Worm (Caenorhabditis elegans) whole organism, L1 larva: ENCODE measurements around the gene fip-4.
A peak's percentile ranks its signal among the peaks of the same experiment; 100 is the strongest.

Source experiments
- C04F5.9 ChIP-seq: sonication (generic microtip); optimal IDR thresholded peaks from 2 replicates; lab custom pipeline; 2016; ENCODE audit warnings: missing genetic modification characterization, missing compliant biosample characterization
- C16A3.4 ChIP-seq: fragments of 150-350 bp; optimal IDR thresholded peaks from 2 replicates; lab custom pipeline; 2014; ENCODE audit warnings: missing biosample characterization, missing genetic modification characterization
- C34B4.2 ChIP-seq: sonication (generic microtip); optimal IDR thresholded peaks from 2 replicates; lab custom pipeline; 2017; ENCODE audit warnings: mild to moderate bottlenecking, missing genetic modification characterization, missing compliant biosample characterization
- F16B12.6 ChIP-seq: fragments of 150-350 bp; optimal IDR thresholded peaks from 2 replicates; lab custom pipeline; 2014; ENCODE audit warnings: missing biosample characterization, missing genetic modification characterization
- Y116A8C.19 ChIP-seq: sonication (generic microtip); optimal IDR thresholded peaks from 2 replicates; lab custom pipeline; 2016; ENCODE audit warnings: missing compliant biosample characterization, missing genetic modification characterization, borderline replicate concordance
- alr-1 ChIP-seq: fragments of 200-800 bp; sonication (Bioruptor generic); optimal IDR thresholded peaks from 2 replicates; lab custom pipeline; 2018; ENCODE audit warnings: borderline replicate concordance, mild to moderate bottlenecking, missing genetic modification characterization, missing compliant biosample characterization
- aly-2 ChIP-seq: fragments of 150-350 bp; optimal IDR thresholded peaks from 2 replicates; lab custom pipeline; 2014; ENCODE audit warnings: missing biosample characterization, missing genetic modification characterization
- ama-1 ChIP-seq: fragments of 150-350 bp; optimal IDR thresholded peaks from 2 replicates; lab custom pipeline; 2014
- dsc-1 ChIP-seq: sonication (generic microtip); optimal IDR thresholded peaks from 2 replicates; lab custom pipeline; 2016; ENCODE audit warnings: mild to moderate bottlenecking, missing genetic modification characterization, missing compliant biosample characterization
- elt-2 ChIP-seq: sonication (generic microtip); optimal IDR thresholded peaks from 2 replicates; lab custom pipeline; 2016; ENCODE audit warnings: missing genetic modification characterization, mild to moderate bottlenecking, inconsistent platforms, missing compliant biosample characterization, missing genetic modification reagents
- fkh-10 ChIP-seq: sonication (generic microtip); optimal IDR thresholded peaks from 2 replicates; lab custom pipeline; 2017; ENCODE audit warnings: missing biosample characterization, missing genetic modification reagents, missing genetic modification characterization
- fkh-8 ChIP-seq: sonication (generic microtip); optimal IDR thresholded peaks from 2 replicates; lab custom pipeline; 2016; ENCODE audit warnings: mild to moderate bottlenecking, missing genetic modification characterization, missing compliant biosample characterization
- grh-1 ChIP-seq: fragments of 200-800 bp; sonication (Bioruptor generic); IDR thresholded peaks from 2 replicates; pipeline ENCODE4 v1.3.6; 2022; ENCODE audit warnings: missing genetic modification reagents, missing genetic modification characterization, missing compliant biosample characterization
- hlh-17 ChIP-seq: fragments of 200-800 bp; sonication (Bioruptor generic); optimal IDR thresholded peaks from 2 replicates; lab custom pipeline; 2018; ENCODE audit warnings: missing genetic modification characterization, mild to moderate bottlenecking, missing compliant biosample characterization, moderate library complexity, borderline replicate concordance
- hlh-4 ChIP-seq: sonication (generic microtip); optimal IDR thresholded peaks from 2 replicates; lab custom pipeline; 2016; ENCODE audit warnings: mild to moderate bottlenecking, missing genetic modification characterization, missing compliant biosample characterization
- hpl-2 ChIP-seq: fragments of 150-350 bp; optimal IDR thresholded peaks from 2 replicates; lab custom pipeline; 2014; ENCODE audit warnings: missing biosample characterization, missing genetic modification reagents, missing genetic modification characterization
- irx-1 ChIP-seq: sonication (generic microtip); optimal IDR thresholded peaks from 2 replicates; lab custom pipeline; 2016; ENCODE audit warnings: missing genetic modification characterization, missing compliant biosample characterization
- isw-1 ChIP-seq: fragments of 200-800 bp; sonication (Bioruptor generic); IDR thresholded peaks from 2 replicates; pipeline ENCODE4 v1.3.6; 2022; ENCODE audit warnings: missing genetic modification characterization, missing compliant biosample characterization
- lin-13 ChIP-seq: fragments of 150-350 bp; optimal IDR thresholded peaks from 2 replicates; lab custom pipeline; 2014; ENCODE audit warnings: missing biosample characterization, missing genetic modification reagents, missing genetic modification characterization
- lin-14 ChIP-seq: fragments of 200-800 bp; sonication (Bioruptor generic); optimal IDR thresholded peaks from 2 replicates; lab custom pipeline; 2018; ENCODE audit warnings: mild to moderate bottlenecking, missing genetic modification characterization, moderate library complexity, missing compliant biosample characterization
- lin-15B ChIP-seq: fragments of 150-350 bp; sonication (generic microtip); optimal IDR thresholded peaks from 3 replicates; lab custom pipeline; 2014; ENCODE audit warnings: missing biosample characterization, missing genetic modification characterization
- lin-35 ChIP-seq, 2 experiments: fragments of 150-350 bp; optimal IDR thresholded peaks; 2 replicates each; lab custom pipeline; 2014; ENCODE audit warnings: missing biosample characterization in 2 of 2, missing genetic modification characterization in 2 of 2, missing genetic modification reagents in 2 of 2
- lin-39 ChIP-seq: fragments of 150-350 bp; optimal IDR thresholded peaks from 2 replicates; lab custom pipeline; 2014; ENCODE audit warnings: missing biosample characterization, missing genetic modification reagents, missing genetic modification characterization
- lsy-2 ChIP-seq, 2 experiments: fragments of 150-350 bp; optimal IDR thresholded peaks; 2 replicates each; lab custom pipeline; 2014; ENCODE audit warnings: missing biosample characterization in 2 of 2, missing genetic modification characterization in 2 of 2
- mab-9 ChIP-seq: fragments of 200-800 bp; sonication (Bioruptor generic); IDR thresholded peaks from 2 replicates; pipeline ENCODE4 v1.3.6; 2022; ENCODE audit warnings: missing genetic modification reagents, missing genetic modification characterization, missing compliant biosample characterization
- mdl-1 ChIP-seq, 2 experiments: fragments of 150-350 bp; optimal IDR thresholded peaks; 2 replicates each; lab custom pipeline; 2014 to 2017; ENCODE audit warnings: missing biosample characterization in 2 of 2, missing genetic modification characterization in 2 of 2, inconsistent platforms in 1 of 2
- mef-2 ChIP-seq: fragments of 150-350 bp; optimal IDR thresholded peaks from 2 replicates; lab custom pipeline; 2014; ENCODE audit warnings: missing biosample characterization, missing genetic modification characterization
- mep-1 ChIP-seq: fragments of 150-350 bp; optimal IDR thresholded peaks from 2 replicates; lab custom pipeline; 2014; ENCODE audit warnings: missing biosample characterization, missing genetic modification characterization
- nhr-11 ChIP-seq: fragments of 150-350 bp; optimal IDR thresholded peaks from 2 replicates; lab custom pipeline; 2014; ENCODE audit warnings: missing biosample characterization, missing genetic modification characterization
- nhr-19 ChIP-seq: fragments of 200-800 bp; sonication (Bioruptor generic); conservative IDR thresholded peaks from 2 replicates; pipeline ENCODE4 v1.3.6; 2022; ENCODE audit warnings: missing genetic modification characterization, missing compliant biosample characterization
- nhr-20 ChIP-seq: sonication (generic microtip); optimal IDR thresholded peaks from 2 replicates; lab custom pipeline; 2016; ENCODE audit warnings: mild to moderate bottlenecking, missing genetic modification characterization, missing compliant biosample characterization
- nhr-237 ChIP-seq: fragments of 150-350 bp; optimal IDR thresholded peaks from 2 replicates; lab custom pipeline; 2014; ENCODE audit warnings: missing biosample characterization, missing genetic modification characterization
- nhr-28 ChIP-seq: fragments of 150-350 bp; optimal IDR thresholded peaks from 2 replicates; lab custom pipeline; 2014; ENCODE audit warnings: missing biosample characterization, missing genetic modification characterization
- nhr-71 ChIP-seq: sonication (generic microtip); optimal IDR thresholded peaks from 2 replicates; lab custom pipeline; 2016; ENCODE audit warnings: mild to moderate bottlenecking, missing genetic modification characterization, moderate library complexity, missing compliant biosample characterization
- nhr-84 ChIP-seq: sonication (generic microtip); optimal IDR thresholded peaks from 2 replicates; lab custom pipeline; 2017; ENCODE audit warnings: missing biosample characterization, missing genetic modification characterization
- nhr-90 ChIP-seq: sonication (generic microtip); optimal IDR thresholded peaks from 2 replicates; lab custom pipeline; 2016; ENCODE audit warnings: mild to moderate bottlenecking, missing genetic modification characterization, missing compliant biosample characterization; ENCODE audit not compliant: poor library complexity
- pag-3 ChIP-seq: sonication (generic microtip); optimal IDR thresholded peaks from 2 replicates; lab custom pipeline; 2017; ENCODE audit warnings: missing genetic modification characterization, mild to moderate bottlenecking, missing compliant biosample characterization, antibody characterized with exemption, borderline replicate concordance; ENCODE audit not compliant: insufficient read depth
- pax-3 ChIP-seq: fragments of 200-800 bp; sonication (Bioruptor generic); optimal IDR thresholded peaks from 2 replicates; lab custom pipeline; 2018; ENCODE audit warnings: mild to moderate bottlenecking, missing genetic modification characterization, moderate library complexity, missing compliant biosample characterization
- rnt-1 ChIP-seq: sonication (generic microtip); optimal IDR thresholded peaks from 2 replicates; lab custom pipeline; 2016; ENCODE audit warnings: mild to moderate bottlenecking, missing genetic modification characterization, moderate library complexity, missing compliant biosample characterization
- skn-1 ChIP-seq: fragments of 150-350 bp; optimal IDR thresholded peaks from 2 replicates; lab custom pipeline; 2014; ENCODE audit warnings: missing biosample characterization, missing genetic modification characterization
- snpc-4 ChIP-seq: fragments of 150-350 bp; optimal IDR thresholded peaks from 2 replicates; lab custom pipeline; 2014; ENCODE audit warnings: missing biosample characterization, missing genetic modification characterization
- sox-4 ChIP-seq: sonication (generic microtip); optimal IDR thresholded peaks from 2 replicates; lab custom pipeline; 2016; ENCODE audit warnings: missing genetic modification characterization, missing compliant biosample characterization
- swsn-7 ChIP-seq: sonication (generic microtip); optimal IDR thresholded peaks from 2 replicates; lab custom pipeline; 2016; ENCODE audit warnings: missing genetic modification characterization, missing compliant biosample characterization
- tbx-2 ChIP-seq: sonication (generic microtip); optimal IDR thresholded peaks from 2 replicates; lab custom pipeline; 2016; ENCODE audit warnings: missing genetic modification characterization, missing compliant biosample characterization
- unc-130 ChIP-seq: fragments of 150-350 bp; optimal IDR thresholded peaks from 2 replicates; lab custom pipeline; 2017; ENCODE audit warnings: missing biosample characterization, missing genetic modification characterization, inconsistent platforms
- unc-30 ChIP-seq: sonication (generic microtip); optimal IDR thresholded peaks from 2 replicates; lab custom pipeline; 2017; ENCODE audit warnings: missing biosample characterization, missing genetic modification characterization
- unc-62 ChIP-seq: fragments of 150-350 bp; optimal IDR thresholded peaks from 2 replicates; lab custom pipeline; 2014; ENCODE audit warnings: missing biosample characterization, missing genetic modification reagents, missing genetic modification characterization
- unc-86 ChIP-seq: sonication (generic microtip); optimal IDR thresholded peaks from 2 replicates; lab custom pipeline; 2016; ENCODE audit warnings: missing genetic modification characterization, missing compliant biosample characterization
- unc-98 ChIP-seq: fragments of 200-800 bp; sonication (Bioruptor generic); IDR thresholded peaks from 2 replicates; pipeline ENCODE4 v1.3.6; 2022; ENCODE audit warnings: missing genetic modification characterization, missing compliant biosample characterization
- vab-15 ChIP-seq: sonication (generic microtip); optimal IDR thresholded peaks from 2 replicates; lab custom pipeline; 2017; ENCODE audit warnings: missing genotype, mild to moderate bottlenecking, missing genetic modification characterization, missing compliant biosample characterization
- xbp-1 ChIP-seq: sonication (generic microtip); optimal IDR thresholded peaks from 2 replicates; lab custom pipeline; 2016; ENCODE audit warnings: missing genetic modification characterization, missing compliant biosample characterization
- zag-1 ChIP-seq: fragments of 150-350 bp; optimal IDR thresholded peaks from 2 replicates; lab custom pipeline; 2014; ENCODE audit warnings: missing biosample characterization, missing genetic modification characterization

Gene fip-4

ce11 chrV:8606099-8606696 is 4.9 kb downstream of the fip-4 start, which contains the start of gene vps-60 (continued):
- TF ChIP-seq F16B12.6 (tag; lab: Kevin White, UChicago) = peak; percentile 10
- TF ChIP-seq Y116A8C.19 (tag; lab: Kevin White, UChicago) = no peak
- TF ChIP-seq hlh-4 = no peak
- peak; percentile 95 for TF ChIP-seq tbx-2 (tag; lab: Kevin White, UChicago)
- peak; percentile 94 for TF ChIP-seq isw-1 (GFP tag; lab: Robert Waterston, UW)
- TF ChIP-seq C16A3.4 (tag; lab: Kevin White, UChicago) = peak; percentile 90
- peak; percentile 83 for TF ChIP-seq zag-1 (tag; lab: Kevin White, UChicago)
- peak; percentile 98 for TF ChIP-seq nhr-71
- TF ChIP-seq alr-1 (tag; lab: Kevin White, UChicago) = no peak
- TF ChIP-seq skn-1 (tag; lab: Kevin White, UChicago) = peak; percentile 91
- TF ChIP-seq xbp-1 (tag; lab: Kevin White, UChicago) = peak; percentile 98
- TF ChIP-seq mab-9 (GFP tag; lab: Robert Waterston, UW) = 0 out of 2 replicates have a peak, but pooled peaks have one; percentile 46
- TF ChIP-seq irx-1 (tag; lab: Kevin White, UChicago) = peak; percentile 79
- peak; percentile 87 to 90 for TF ChIP-seq lin-35 (GFP tag; optimal IDR thresholded peaks at IDR 0.05; lab: Kevin White, UChicago)
- peak; percentile 94 for TF ChIP-seq swsn-7
- TF ChIP-seq C34B4.2 (tag; lab: Kevin White, UChicago) = no peak
- TF ChIP-seq unc-130 (tag; lab: Kevin White, UChicago) = peak; percentile 89
- TF ChIP-seq mep-1 = peak; percentile 80
- TF ChIP-seq unc-98 (GFP tag; lab: Robert Waterston, UW) = no peak
- peak; percentile 48 for TF ChIP-seq lin-39 (tag; lab: Kevin White, UChicago)
- peak; percentile 34 for TF ChIP-seq hpl-2
- TF ChIP-seq lin-13 (GFP tag; lab: Kevin White, UChicago) = peak; percentile 89
- TF ChIP-seq unc-62 (GFP tag; lab: Kevin White, UChicago) = no peak
- TF ChIP-seq nhr-84 = no peak
- peak; percentile 80 for TF ChIP-seq lin-15B (tag; lab: Kevin White, UChicago)
- TF ChIP-seq vab-15 (tag; lab: Kevin White, UChicago) = no peak
- TF ChIP-seq nhr-90 (tag; lab: Kevin White, UChicago) = peak; percentile 86
- TF ChIP-seq nhr-28 = no peak
- peak; percentile 98 for TF ChIP-seq lin-14 (GFP tag; lab: Kevin White, UChicago)
- TF ChIP-seq grh-1 (GFP tag; lab: Robert Waterston, UW) = peak; percentile 75
- peak; percentile 98 for TF ChIP-seq fkh-8 (tag; lab: Kevin White, UChicago)
- TF ChIP-seq mdl-1 (tag; optimal IDR thresholded peaks at IDR 0.05; lab: Kevin White, UChicago) = peak in 1 of 2 experiments; percentile 77
- TF ChIP-seq lsy-2 (tag; optimal IDR thresholded peaks at IDR 0.05; lab: Kevin White, UChicago) = peak; percentile 89 to 96
- TF ChIP-seq pax-3 (tag; lab: Kevin White, UChicago) = peak; percentile 87
- peak; percentile 96 for TF ChIP-seq nhr-20
- TF ChIP-seq unc-86 = peak; percentile 89
- no peak for TF ChIP-seq hlh-17
- peak; percentile 29 for TF ChIP-seq C04F5.9 (tag; lab: Kevin White, UChicago)
- peak; percentile 10 for TF ChIP-seq ama-1 (lab: Kevin White, UChicago)
- peak; percentile 48 for TF ChIP-seq mef-2 (tag; lab: Kevin White, UChicago)
- TF ChIP-seq rnt-1 (tag; lab: Kevin White, UChicago) = peak; percentile 89
- no peak for TF ChIP-seq pag-3 (tag; lab: Kevin White, UChicago)
- peak; percentile 93 for TF ChIP-seq nhr-19 (GFP tag; lab: Robert Waterston, UW)
- peak; percentile 85 for TF ChIP-seq fkh-10 (GFP tag; lab: Kevin White, UChicago)
- TF ChIP-seq dsc-1 (tag; lab: Kevin White, UChicago) = peak; percentile 91
- TF ChIP-seq nhr-237 (tag; lab: Kevin White, UChicago) = peak; percentile 84
- TF ChIP-seq nhr-11 (tag; lab: Kevin White, UChicago) = peak; percentile 37
- TF ChIP-seq elt-2 = peak; percentile 79
- TF ChIP-seq unc-30 = no peak
- peak; percentile 74 for TF ChIP-seq snpc-4 (tag; lab: Kevin White, UChicago)
- TF ChIP-seq aly-2 (tag; lab: Kevin White, UChicago) = peak; percentile 67
- TF ChIP-seq sox-4 = peak; percentile 76
